Fruit fly (Drosophila melanogaster) whole organism, pupa: ENCODE data around the gene CG31792.

Experiments used
- CG10348 ChIP-seq: fragments of 200-800 bp; sonication (Bioruptor generic); IDR thresholded peaks from 2 replicates; pipeline ENCODE4 v1.3.6; 2022; ENCODE audit warnings: missing biosample characterization, missing genetic modification characterization
- CG12605 ChIP-seq: fragments of 200-800 bp; sonication (Bioruptor generic); IDR thresholded peaks from 2 replicates; pipeline ENCODE4 v1.3.6; 2022; ENCODE audit warnings: missing biosample characterization, missing genetic modification characterization
- CG13204 ChIP-seq: fragments of 200-800 bp; sonication (Bioruptor generic); optimal IDR thresholded peaks from 2 replicates; lab custom pipeline; 2018; ENCODE audit warnings: missing biosample characterization, mild to moderate bottlenecking, missing genetic modification characterization, moderate library complexity
- CG14655 ChIP-seq: fragments of 200-800 bp; sonication (Bioruptor generic); optimal IDR thresholded peaks from 3 replicates; lab custom pipeline; 2017; ENCODE audit warnings: mild to moderate bottlenecking, missing biosample characterization, missing genetic modification reagents, missing genetic modification characterization
- CG15710 ChIP-seq: fragments of 200-800 bp; sonication (Bioruptor generic); optimal IDR thresholded peaks from 2 replicates; lab custom pipeline; 2018; ENCODE audit warnings: missing biosample characterization, mild to moderate bottlenecking, missing genetic modification characterization, moderate library complexity
- CG17806 ChIP-seq: fragments of 200-800 bp; sonication (Bioruptor generic); optimal IDR thresholded peaks from 2 replicates; lab custom pipeline; 2018; ENCODE audit warnings: missing biosample characterization, mild to moderate bottlenecking, missing genetic modification characterization, moderate library complexity
- CG32121 ChIP-seq: fragments of 200-800 bp; sonication (Bioruptor generic); IDR thresholded peaks from 2 replicates; pipeline ENCODE4 v1.3.6; 2022; ENCODE audit warnings: missing biosample characterization, missing genetic modification characterization
- CG34367 ChIP-seq: fragments of 200-800 bp; sonication (Bioruptor generic); optimal IDR thresholded peaks from 2 replicates; lab custom pipeline; 2018; ENCODE audit warnings: missing biosample characterization, mild to moderate bottlenecking, missing genetic modification characterization
- CG4496 ChIP-seq: fragments of 200-800 bp; sonication (Bioruptor generic); IDR thresholded peaks from 3 replicates; pipeline ENCODE4 v1.3.6; 2022; ENCODE audit warnings: missing biosample characterization, missing genetic modification characterization
- CG8159 ChIP-seq: fragments of 200-800 bp; sonication (Bioruptor generic); optimal IDR thresholded peaks from 3 replicates; lab custom pipeline; 2018; ENCODE audit warnings: missing biosample characterization, mild to moderate bottlenecking, missing genetic modification characterization, moderate library complexity
- CG8301 ChIP-seq: fragments of 200-800 bp; sonication (Bioruptor generic); optimal IDR thresholded peaks from 2 replicates; lab custom pipeline; 2018; ENCODE audit warnings: missing biosample characterization, mild to moderate bottlenecking, missing genetic modification characterization
- CG9948 ChIP-seq: fragments of 200-800 bp; sonication (Bioruptor generic); optimal IDR thresholded peaks from 2 replicates; lab custom pipeline; 2018; ENCODE audit warnings: missing biosample characterization, mild to moderate bottlenecking, missing genetic modification characterization, moderate library complexity
- D1 ChIP-seq: fragments of 200-800 bp; sonication (Bioruptor generic); optimal IDR thresholded peaks from 2 replicates; lab custom pipeline; 2018; ENCODE audit warnings: missing biosample characterization, mild to moderate bottlenecking, missing genetic modification characterization, moderate library complexity
- EcR ChIP-seq: fragments of 200-800 bp; sonication (Bioruptor generic); optimal IDR thresholded peaks from 3 replicates; lab custom pipeline; 2019; ENCODE audit warnings: missing biosample characterization, missing genetic modification characterization, mild to moderate bottlenecking, moderate library complexity, missing genetic modification reagents
- Ets98B ChIP-seq: fragments of 200-800 bp; sonication (Bioruptor generic); IDR thresholded peaks from 2 replicates; pipeline ENCODE4 v1.3.6; 2022; ENCODE audit warnings: missing biosample characterization, missing genetic modification characterization
- Pif1A ChIP-seq: fragments of 200-800 bp; sonication (Bioruptor generic); optimal IDR thresholded peaks from 3 replicates; lab custom pipeline; 2016; ENCODE audit warnings: missing biosample characterization, missing genetic modification characterization
- Pif1B ChIP-seq: fragments of 200-800 bp; sonication (Bioruptor generic); optimal IDR thresholded peaks from 3 replicates; lab custom pipeline; 2016; ENCODE audit warnings: missing biosample characterization, missing genetic modification characterization
- Snoo ChIP-seq: fragments of 200-800 bp; sonication (Bioruptor generic); optimal IDR thresholded peaks from 3 replicates; lab custom pipeline; 2017; ENCODE audit warnings: missing biosample characterization, mild to moderate bottlenecking, missing genetic modification characterization, inconsistent platforms
- fd96Ca ChIP-seq: fragments of 200-800 bp; sonication (Bioruptor generic); IDR thresholded peaks from 3 replicates; pipeline ENCODE4 v1.3.6; 2022; ENCODE audit warnings: missing biosample characterization, missing genetic modification characterization
- gl ChIP-seq: fragments of 200-800 bp; sonication (Bioruptor generic); optimal IDR thresholded peaks from 2 replicates; lab custom pipeline; 2018; ENCODE audit warnings: missing biosample characterization, mild to moderate bottlenecking, missing genetic modification characterization
- rn ChIP-seq: fragments of 200-800 bp; sonication (Bioruptor generic); IDR thresholded peaks from 2 replicates; pipeline ENCODE4 v1.3.6; 2022; ENCODE audit warnings: missing biosample characterization, missing genetic modification characterization

Gene CG31792

DNA sequence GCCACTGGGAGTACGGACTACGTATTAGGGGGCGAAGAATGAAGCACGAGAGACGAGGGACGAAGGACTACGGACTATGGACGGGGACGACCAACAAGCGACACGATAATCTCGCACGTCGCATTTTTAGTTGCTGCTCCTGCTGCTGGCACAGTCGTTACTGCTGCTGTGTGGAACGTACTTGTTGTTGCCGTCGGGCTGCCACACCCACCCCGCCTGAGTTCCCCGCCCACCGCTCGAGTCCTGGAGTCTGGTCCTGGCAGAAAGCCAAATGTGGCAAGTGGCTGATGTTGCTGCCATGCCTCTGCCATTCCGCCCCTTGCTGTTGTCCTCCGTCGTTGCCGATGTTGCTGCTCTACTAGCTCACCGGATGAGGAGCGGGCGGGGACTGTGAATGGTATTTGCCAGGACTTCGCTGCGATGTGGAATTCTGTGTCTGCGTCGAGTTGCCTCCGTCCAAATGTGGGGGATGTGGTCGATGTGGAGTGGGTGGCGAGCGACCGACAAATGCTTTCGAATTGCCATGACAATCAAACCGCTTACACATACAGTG is 15.6 kb downstream of the CG31792 start:
- TF ChIP-seq CG8159 (tag; lab: Kevin White, UChicago) (no peak), Pif1A (no peak), Ets98B (GFP tag; lab: Robert Waterston, UW) (no peak), D1 (tag; lab: Kevin White, UChicago) (no peak), rn (GFP tag; lab: Robert Waterston, UW) (no peak), CG12605 (GFP tag; lab: Robert Waterston, UW) (no peak), CG13204 (peak; percentile 64)

DNA sequence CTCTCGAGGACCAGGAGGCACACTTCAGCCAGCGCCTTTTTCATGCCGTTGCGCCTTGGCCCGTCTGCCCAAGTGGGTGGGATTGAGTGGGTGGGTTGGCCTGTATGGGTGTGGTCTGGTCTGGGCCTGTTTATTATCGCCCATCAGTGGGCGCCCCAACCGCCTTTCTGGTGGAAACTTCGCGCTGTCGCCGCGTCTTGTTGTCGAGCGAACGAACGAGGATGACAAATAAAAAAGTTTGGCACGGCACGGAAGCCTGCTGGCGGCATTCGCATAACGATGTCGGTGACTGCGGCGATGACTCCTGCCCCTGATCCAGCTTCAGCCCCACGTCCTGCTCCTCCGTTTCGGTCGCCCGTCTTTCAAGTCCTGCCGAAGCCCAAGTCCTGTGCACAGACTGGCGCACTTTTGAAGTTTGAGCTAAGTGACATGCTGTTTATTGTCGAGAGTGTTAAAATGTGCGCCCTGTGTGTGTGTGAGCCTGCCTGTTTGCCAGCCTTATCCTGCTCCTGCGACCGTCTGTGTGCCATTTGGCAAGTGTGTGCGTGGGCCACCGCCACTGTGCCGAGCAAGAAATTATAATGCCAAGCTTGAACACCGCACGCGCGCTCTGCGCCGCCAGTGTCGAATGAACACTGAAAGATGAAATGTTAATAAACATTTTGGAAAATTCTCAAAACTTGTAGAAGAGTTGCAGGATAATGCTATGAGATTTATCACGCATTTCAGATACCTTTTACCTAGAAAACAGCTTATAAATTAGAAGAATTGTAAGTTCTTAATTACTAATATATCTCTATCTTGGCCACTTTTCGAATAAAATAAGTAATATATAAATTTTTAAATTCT is 17.0 kb downstream of the CG31792 start:
- TF ChIP-seq Pif1B (GFP tag; lab: Kevin White, UChicago) (peak; percentile 4), CG10348 (GFP tag; lab: Robert Waterston, UW) (no peak), fd96Ca (GFP tag; lab: Robert Waterston, UW) (no peak), CG15710 (tag; lab: Kevin White, UChicago) (peak; percentile 67), Ets98B (GFP tag; lab: Robert Waterston, UW) (no peak), Snoo (tag; lab: Kevin White, UChicago) (peak; percentile 24), CG13204 (no peak), CG17806 (tag; lab: Kevin White, UChicago) (peak; percentile 57), CG8159 (tag; lab: Kevin White, UChicago) (peak; percentile 76), CG34367 (tag; lab: Kevin White, UChicago) (peak; percentile 39), CG12605 (GFP tag; lab: Robert Waterston, UW) (no peak), CG32121 (GFP tag; lab: Robert Waterston, UW) (no peak), CG14655 (GFP tag; lab: Kevin White, UChicago) (peak; percentile 58), CG9948 (tag; lab: Kevin White, UChicago) (peak; percentile 55), CG4496 (peak; percentile 40; the same call in 1 of the 3 replicates), EcR (GFP tag; lab: Kevin White, UChicago) (no peak), rn (GFP tag; lab: Robert Waterston, UW) (no peak), CG8301 (tag; lab: Kevin White, UChicago) (peak; percentile 35), gl (tag; lab: Kevin White, UChicago) (no peak), Pif1A (peak; percentile 10), D1 (tag; lab: Kevin White, UChicago) (no peak)

DNA sequence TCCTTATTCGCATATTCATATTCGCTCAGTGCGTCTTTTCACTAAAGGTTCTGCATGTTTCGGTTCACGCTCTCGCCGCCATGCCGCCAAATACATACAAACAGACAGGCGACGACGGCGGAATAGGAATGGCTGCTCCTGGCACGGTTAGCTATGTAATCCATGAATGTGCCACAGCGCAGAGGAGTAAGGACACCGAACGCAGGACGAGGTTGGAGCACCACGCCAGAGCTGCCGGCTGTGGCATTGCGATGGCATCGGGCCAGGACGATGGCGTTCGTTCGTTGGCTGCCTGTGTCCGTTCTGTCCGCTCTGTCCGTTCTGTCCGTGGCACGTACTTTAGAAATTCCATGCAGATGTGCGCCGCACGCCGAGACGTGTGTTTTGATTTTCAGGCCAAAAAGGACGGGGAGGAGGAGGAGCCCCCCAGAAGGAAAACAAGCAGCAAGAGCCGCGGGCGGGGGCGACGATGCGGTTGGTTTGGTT is 17.7 kb downstream of the CG31792 start:
- TF ChIP-seq Ets98B (GFP tag; lab: Robert Waterston, UW) = no peak
- TF ChIP-seq CG10348 (GFP tag; lab: Robert Waterston, UW) = no peak
- TF ChIP-seq CG14655 (GFP tag; lab: Kevin White, UChicago) = no peak
- no peak for TF ChIP-seq CG4496
- TF ChIP-seq CG12605 (GFP tag; lab: Robert Waterston, UW) = no peak
- no peak for TF ChIP-seq Pif1A
- TF ChIP-seq CG17806 (tag; lab: Kevin White, UChicago) = no peak
- TF ChIP-seq CG34367 (tag; lab: Kevin White, UChicago) = no peak
- no peak for TF ChIP-seq rn (GFP tag; lab: Robert Waterston, UW)
- TF ChIP-seq CG8159 (tag; lab: Kevin White, UChicago) = no peak
- TF ChIP-seq fd96Ca (GFP tag; lab: Robert Waterston, UW) = no peak
- TF ChIP-seq CG32121 (GFP tag; lab: Robert Waterston, UW) = no peak
- TF ChIP-seq Snoo (tag; lab: Kevin White, UChicago) = no peak
- TF ChIP-seq CG9948 (tag; lab: Kevin White, UChicago) = no peak
- no peak for TF ChIP-seq CG15710 (tag; lab: Kevin White, UChicago)
- no peak for TF ChIP-seq CG8301 (tag; lab: Kevin White, UChicago)

- TF ChIP-seq D1 (tag; lab: Kevin White, UChicago) = no peak
- TF ChIP-seq CG13204 = peak; percentile 50
These were observed 18.4 kb downstream of the CG31792 start for dm6 chr2L:19015628-19016027.

- TF ChIP-seq CG17806 (tag; lab: Kevin White, UChicago) = no peak
- TF ChIP-seq CG12605 (GFP tag; lab: Robert Waterston, UW) = no peak
- no peak for TF ChIP-seq Pif1B (GFP tag; lab: Kevin White, UChicago)
- no peak for TF ChIP-seq CG9948 (tag; lab: Kevin White, UChicago)
- no peak for TF ChIP-seq CG8301 (tag; lab: Kevin White, UChicago)
- TF ChIP-seq CG10348 (GFP tag; lab: Robert Waterston, UW) = no peak
- no peak for TF ChIP-seq CG8159 (tag; lab: Kevin White, UChicago)
- no peak for TF ChIP-seq CG34367 (tag; lab: Kevin White, UChicago)
- no peak for TF ChIP-seq Snoo (tag; lab: Kevin White, UChicago)
These were observed 19.8 kb downstream of the CG31792 start for dm6 chr2L:19017060-19017459.

DNA sequence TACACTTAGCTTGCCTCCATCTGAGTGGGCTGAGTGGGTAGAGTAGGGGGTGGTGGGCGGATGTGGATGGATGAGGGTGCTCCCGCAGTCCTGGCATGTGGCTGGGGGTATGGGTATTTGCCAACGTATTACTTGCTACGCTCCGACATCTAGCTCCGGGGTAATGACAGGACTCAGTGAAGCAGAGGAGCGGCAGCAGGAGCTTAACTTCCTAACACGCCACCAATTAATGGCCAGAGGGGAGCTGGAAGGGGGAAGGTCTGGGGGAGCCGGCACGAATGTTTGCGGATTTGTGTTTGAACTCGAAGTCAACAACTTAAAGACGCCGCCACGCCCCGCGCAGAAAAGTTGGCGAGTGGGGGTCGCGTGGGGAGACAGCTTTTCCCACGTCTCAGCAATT is 21.0 kb downstream of the CG31792 start:
- TF ChIP-seq CG13204 (peak; percentile 16), D1 (tag; lab: Kevin White, UChicago) (no peak), fd96Ca (GFP tag; lab: Robert Waterston, UW) (no peak)
